Worm (Caenorhabditis elegans) whole organism, L4 larva: ENCODE measurements around the gene nhr-192.

Source experiments
- F44E2.7 ChIP-seq: fragments of 200-800 bp; sonication (Bioruptor generic); IDR thresholded peaks from 2 replicates; pipeline ENCODE4 v2.1.2; 2022; ENCODE audit warnings: missing genetic modification characterization, missing compliant biosample characterization
- F49E8.2 ChIP-seq: sonication (generic microtip); optimal IDR thresholded peaks from 2 replicates; lab custom pipeline; 2016; ENCODE audit warnings: missing compliant biosample characterization, mild to moderate bottlenecking, missing genetic modification characterization, borderline replicate concordance
- R02D3.7 ChIP-seq: fragments of 150-350 bp; sonication (generic microtip); optimal IDR thresholded peaks from 3 replicates; lab custom pipeline; 2014; ENCODE audit warnings: missing biosample characterization, missing genetic modification characterization
- T26A8.4 ChIP-seq: fragments of 200-800 bp; sonication (Bioruptor generic); IDR thresholded peaks from 2 replicates; pipeline ENCODE4 v1.3.6; 2022; ENCODE audit warnings: missing genetic modification characterization, missing compliant biosample characterization
- Y105C5A.15 ChIP-seq: fragments of 200-800 bp; sonication (Bioruptor generic); IDR thresholded peaks from 2 replicates; pipeline ENCODE4 v1.3.6; 2022; ENCODE audit warnings: missing genetic modification characterization, missing compliant biosample characterization
- Y75B8A.6 ChIP-seq: fragments of 200-800 bp; sonication (Bioruptor generic); IDR thresholded peaks from 2 replicates; pipeline ENCODE4 v1.3.6; 2022; ENCODE audit warnings: missing genetic modification reagents, missing genetic modification characterization, missing compliant biosample characterization
- ZK337.2 ChIP-seq: fragments of 200-800 bp; sonication (Bioruptor generic); IDR thresholded peaks from 2 replicates; pipeline ENCODE4 v1.3.6; 2022; ENCODE audit warnings: missing genetic modification reagents, missing genetic modification characterization, missing compliant biosample characterization
- ZK546.5 ChIP-seq, 2 experiments: sonication (generic microtip); optimal IDR thresholded peaks; 2 replicates each; lab custom pipeline; 2017; ENCODE audit warnings: missing biosample characterization in 2 of 2, missing genetic modification characterization in 2 of 2
- arid-1 ChIP-seq: fragments of 200-800 bp; sonication (Bioruptor generic); conservative IDR thresholded peaks from 2 replicates; pipeline ENCODE4 v1.3.6; 2022; ENCODE audit warnings: missing genetic modification reagents, missing genetic modification characterization, missing compliant biosample characterization
- attf-4 ChIP-seq: sonication (generic microtip); optimal IDR thresholded peaks from 3 replicates; lab custom pipeline; 2017; ENCODE audit warnings: missing biosample characterization, missing genetic modification characterization
- ceh-20 ChIP-seq: fragments of 200-800 bp; sonication (Bioruptor generic); IDR thresholded peaks from 2 replicates; pipeline ENCODE4 v1.3.6; 2022; ENCODE audit warnings: missing genetic modification reagents, missing genetic modification characterization, missing compliant biosample characterization
- ceh-28 ChIP-seq: fragments of 150-350 bp; optimal IDR thresholded peaks from 2 replicates; lab custom pipeline; 2014; ENCODE audit warnings: missing biosample characterization, missing genetic modification reagents, missing genetic modification characterization
- ceh-32 ChIP-seq: sonication (generic microtip); optimal IDR thresholded peaks from 2 replicates; lab custom pipeline; 2016; ENCODE audit warnings: mild to moderate bottlenecking, missing genetic modification characterization, missing compliant biosample characterization; ENCODE audit not compliant: poor library complexity
- daf-12 ChIP-seq: fragments of 150-350 bp; optimal IDR thresholded peaks from 2 replicates; lab custom pipeline; 2014; ENCODE audit warnings: missing biosample characterization, missing genetic modification reagents, missing genetic modification characterization
- daf-16 ChIP-seq, 3 experiments: sonication (generic microtip); optimal IDR thresholded peaks; 2 replicates each; lab custom pipeline; 2016 to 2017; ENCODE audit warnings: missing genetic modification characterization in 3 of 3, missing genetic modification reagents in 3 of 3, mild to moderate bottlenecking in 2 of 3, missing compliant biosample characterization in 2 of 3, missing biosample characterization in 1 of 3, moderate library complexity in 1 of 3
- dpl-1 ChIP-seq: fragments of 150-350 bp; optimal IDR thresholded peaks from 2 replicates; lab custom pipeline; 2014; ENCODE audit warnings: missing biosample characterization, missing genetic modification reagents, missing genetic modification characterization
- dve-1 ChIP-seq: sonication (generic microtip); optimal IDR thresholded peaks from 2 replicates; lab custom pipeline; 2017; ENCODE audit warnings: antibody characterized with exemption, mild to moderate bottlenecking, missing genetic modification characterization, missing compliant biosample characterization; ENCODE audit not compliant: insufficient read depth
- fkh-10 ChIP-seq: fragments of 150-350 bp; optimal IDR thresholded peaks from 2 replicates; lab custom pipeline; 2014; ENCODE audit warnings: missing biosample characterization, missing genetic modification reagents, missing genetic modification characterization
- hlh-30 ChIP-seq: sonication (generic microtip); optimal IDR thresholded peaks from 2 replicates; lab custom pipeline; 2017; ENCODE audit warnings: antibody characterized with exemption, mild to moderate bottlenecking, missing genetic modification characterization, missing compliant biosample characterization; ENCODE audit not compliant: insufficient read depth
- lin-1 ChIP-seq: fragments of 200-800 bp; sonication (Bioruptor generic); IDR thresholded peaks from 2 replicates; pipeline ENCODE4 v1.3.6; 2022; ENCODE audit warnings: missing genetic modification reagents, missing genetic modification characterization, missing compliant biosample characterization
- lin-13 ChIP-seq: fragments of 150-350 bp; optimal IDR thresholded peaks from 2 replicates; lab custom pipeline; 2014; ENCODE audit warnings: missing biosample characterization, missing genetic modification reagents, missing genetic modification characterization
- lsy-2 ChIP-seq, 2 experiments: fragments of 150-350 bp in 1 of 2; sonication (generic microtip) in 1 of 2; optimal IDR thresholded peaks; 2 replicates each; lab custom pipeline; 2014 to 2017; ENCODE audit warnings: missing biosample characterization in 2 of 2, missing genetic modification characterization in 2 of 2
- madf-9 ChIP-seq: fragments of 200-800 bp; sonication (Bioruptor generic); conservative IDR thresholded peaks from 2 replicates; pipeline ENCODE4 v1.3.6; 2022; ENCODE audit warnings: missing genetic modification reagents, missing genetic modification characterization, missing compliant biosample characterization
- mdt-29 ChIP-seq: fragments of 200-800 bp; sonication (Bioruptor generic); IDR thresholded peaks from 2 replicates; pipeline ENCODE4 v1.3.6; 2022; ENCODE audit warnings: missing genetic modification reagents, missing genetic modification characterization, missing compliant biosample characterization
- mep-1 ChIP-seq: fragments of 150-350 bp; sonication (generic microtip); optimal IDR thresholded peaks from 3 replicates; lab custom pipeline; 2014; ENCODE audit warnings: missing biosample characterization, missing genetic modification characterization
- nhr-10 ChIP-seq: fragments of 150-350 bp; optimal IDR thresholded peaks from 2 replicates; lab custom pipeline; 2014; ENCODE audit warnings: missing biosample characterization, missing genetic modification characterization
- nhr-102 ChIP-seq: sonication (generic microtip); optimal IDR thresholded peaks from 2 replicates; lab custom pipeline; 2016; ENCODE audit warnings: mild to moderate bottlenecking, missing genetic modification characterization, moderate library complexity, missing compliant biosample characterization
- nhr-11 ChIP-seq: fragments of 150-350 bp; optimal IDR thresholded peaks from 2 replicates; lab custom pipeline; 2014; ENCODE audit warnings: missing biosample characterization, missing genetic modification characterization
- nhr-28 ChIP-seq: fragments of 150-350 bp; optimal IDR thresholded peaks from 2 replicates; lab custom pipeline; 2014; ENCODE audit warnings: missing biosample characterization, missing genetic modification characterization
- nhr-41 ChIP-seq: fragments of 200-800 bp; sonication (Bioruptor generic); IDR thresholded peaks from 2 replicates; pipeline ENCODE4 v1.3.6; 2022; ENCODE audit warnings: missing genetic modification reagents, missing genetic modification characterization, missing compliant biosample characterization
- nhr-42 ChIP-seq: fragments of 200-800 bp; sonication (Bioruptor generic); IDR thresholded peaks from 2 replicates; pipeline ENCODE4 v1.3.6; 2022; ENCODE audit warnings: missing genetic modification characterization, missing compliant biosample characterization
- nhr-6 ChIP-seq: fragments of 150-350 bp; optimal IDR thresholded peaks from 2 replicates; lab custom pipeline; 2014; ENCODE audit warnings: missing biosample characterization, missing genetic modification characterization
- nhr-77 ChIP-seq: fragments of 150-350 bp; optimal IDR thresholded peaks from 2 replicates; lab custom pipeline; 2014; ENCODE audit warnings: missing biosample characterization, missing genetic modification characterization
- rbr-2 ChIP-seq: sonication (generic microtip); optimal IDR thresholded peaks from 2 replicates; lab custom pipeline; 2016; ENCODE audit warnings: missing genotype, missing genetic modification characterization, missing compliant biosample characterization
- saeg-2 ChIP-seq: fragments of 200-800 bp; sonication (Bioruptor generic); IDR thresholded peaks from 2 replicates; pipeline ENCODE4 v1.3.6; 2022; ENCODE audit warnings: missing genetic modification reagents, missing genetic modification characterization, missing compliant biosample characterization
- sdz-12 ChIP-seq: fragments of 200-800 bp; sonication (Bioruptor generic); optimal IDR thresholded peaks from 2 replicates; lab custom pipeline; 2018; ENCODE audit warnings: mild to moderate bottlenecking, missing genetic modification characterization, missing compliant biosample characterization
- skn-1 ChIP-seq: fragments of 150-350 bp; optimal IDR thresholded peaks from 2 replicates; lab custom pipeline; 2014; ENCODE audit warnings: missing biosample characterization, missing genetic modification characterization
- snpc-1.2 ChIP-seq: fragments of 200-800 bp; sonication (Bioruptor generic); IDR thresholded peaks from 2 replicates; pipeline ENCODE4 v1.3.6; 2022; ENCODE audit warnings: missing genetic modification reagents, missing genetic modification characterization, missing compliant biosample characterization
- unc-39 ChIP-seq: sonication (generic microtip); optimal IDR thresholded peaks from 2 replicates; lab custom pipeline; 2017; ENCODE audit warnings: missing biosample characterization, missing genetic modification characterization
- unc-62 ChIP-seq, 3 experiments: fragments of 150-350 bp in 1 of 3; sonication (generic microtip); optimal IDR thresholded peaks in 2 of 3; peaks in 1 of 3; 1 replicate in 1 of 3; 2 replicates in 2 of 3; lab custom pipeline; 2014 to 2017; ENCODE audit warnings: missing biosample characterization in 3 of 3, missing genetic modification characterization in 3 of 3, missing genetic modification reagents in 3 of 3, missing genotype in 1 of 3
- vab-7 ChIP-seq: fragments of 200-800 bp; sonication (Bioruptor generic); IDR thresholded peaks from 2 replicates; pipeline ENCODE4 v1.3.6; 2022; ENCODE audit warnings: missing genetic modification reagents, missing genetic modification characterization, missing compliant biosample characterization
- zag-1 ChIP-seq: fragments of 150-350 bp; optimal IDR thresholded peaks from 2 replicates; lab custom pipeline; 2014; ENCODE audit warnings: missing biosample characterization, missing genetic modification characterization
- zfp-3 ChIP-seq: fragments of 200-800 bp; sonication (Bioruptor generic); conservative IDR thresholded peaks from 2 replicates; pipeline ENCODE4 v1.3.6; 2022; ENCODE audit warnings: missing genetic modification reagents, missing genetic modification characterization, missing compliant biosample characterization
- zip-2 ChIP-seq: fragments of 150-350 bp; optimal IDR thresholded peaks from 2 replicates; lab custom pipeline; 2014; ENCODE audit warnings: missing biosample characterization, missing genetic modification characterization
- ztf-7 ChIP-seq: fragments of 150-350 bp; optimal IDR thresholded peaks from 2 replicates; lab custom pipeline; 2014; ENCODE audit warnings: missing biosample characterization, missing genetic modification characterization

Gene nhr-192

DNA sequence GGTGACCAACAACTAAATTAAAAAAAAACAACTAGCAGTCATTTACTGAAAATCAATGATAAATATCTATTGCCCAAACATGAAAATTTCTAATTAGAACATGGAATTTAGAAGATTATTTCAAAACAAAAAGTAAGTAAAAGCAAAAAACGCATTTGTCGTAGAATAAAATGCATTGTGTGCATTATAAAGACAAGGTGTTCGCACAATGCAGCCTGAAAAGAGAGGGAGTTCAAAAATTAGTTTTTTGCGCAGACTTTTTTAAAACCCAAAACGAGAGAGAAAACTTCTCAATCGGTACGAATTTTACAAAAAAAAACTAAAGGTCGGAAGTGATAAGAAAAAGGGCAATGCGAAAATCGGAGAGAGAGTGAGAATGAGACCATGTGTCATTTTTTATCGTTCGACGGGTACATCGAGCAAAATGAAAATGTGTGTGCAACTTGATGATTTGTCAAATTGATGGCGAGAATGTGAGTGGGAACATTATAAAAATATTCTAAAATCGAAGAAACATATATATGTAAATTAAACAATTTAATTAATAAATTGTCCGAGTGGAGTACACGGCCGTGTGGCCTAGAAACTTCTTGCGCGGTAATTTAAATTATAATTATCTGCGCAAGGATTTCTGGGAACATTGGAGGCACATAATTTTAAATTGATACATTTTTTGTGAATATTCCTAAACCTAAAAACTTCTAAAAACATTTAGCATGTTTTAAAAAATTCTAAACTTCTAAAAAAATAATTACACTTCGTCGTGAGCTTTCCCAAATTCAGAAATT lies 38.9 kb downstream of the nhr-192 start (continued):
- no peak for TF ChIP-seq nhr-42 (GFP tag; lab: Robert Waterston, UW)
- no peak for TF ChIP-seq ceh-20 (GFP tag; lab: Robert Waterston, UW)
- TF ChIP-seq lsy-2 (tag; optimal IDR thresholded peaks at IDR 0.05; lab: Kevin White, UChicago): peak in 1 of 2 experiments; percentile 48
- TF ChIP-seq vab-7 (GFP tag; lab: Robert Waterston, UW): no peak
- no peak for TF ChIP-seq F44E2.7 (GFP tag; lab: Robert Waterston, UW)
- TF ChIP-seq Y75B8A.6: no peak
- no peak for TF ChIP-seq nhr-10 (tag; lab: Kevin White, UChicago)
- no peak for TF ChIP-seq daf-12 (tag; lab: Kevin White, UChicago)
- no peak for TF ChIP-seq R02D3.7 (tag; lab: Kevin White, UChicago)
- no peak for TF ChIP-seq nhr-41 (GFP tag; lab: Robert Waterston, UW)
- TF ChIP-seq attf-4: no peak
- TF ChIP-seq arid-1 (GFP tag; lab: Robert Waterston, UW): no peak
- TF ChIP-seq nhr-102 (tag; lab: Kevin White, UChicago): peak; percentile 31
- TF ChIP-seq nhr-11: no peak
- no peak for TF ChIP-seq snpc-1.2
- TF ChIP-seq ceh-28 (tag; lab: Kevin White, UChicago): no peak
- no peak for TF ChIP-seq saeg-2
- TF ChIP-seq ceh-32 (tag; lab: Kevin White, UChicago): no peak
- TF ChIP-seq dpl-1 (GFP tag; lab: Kevin White, UChicago): peak; percentile 88
- TF ChIP-seq rbr-2 (tag; lab: Kevin White, UChicago): no peak
- TF ChIP-seq hlh-30: peak; percentile 50
- no peak for TF ChIP-seq fkh-10 (GFP tag; lab: Kevin White, UChicago)
- TF ChIP-seq zag-1 (tag; lab: Kevin White, UChicago): no peak
- TF ChIP-seq sdz-12 (GFP tag; lab: Kevin White, UChicago): no peak
- TF ChIP-seq T26A8.4 (GFP tag; lab: Robert Waterston, UW): no peak
- no peak for TF ChIP-seq zfp-3
- TF ChIP-seq zip-2: no peak
- TF ChIP-seq lin-1 (GFP tag; lab: Robert Waterston, UW): 0 out of 2 replicates have a peak, but pooled peaks have one; percentile 45
- TF ChIP-seq dve-1 (tag; lab: Kevin White, UChicago): peak; percentile 43
- TF ChIP-seq nhr-28 (tag; lab: Kevin White, UChicago): peak; percentile 81
- no peak for TF ChIP-seq nhr-77
- no peak for TF ChIP-seq mdt-29
- no peak for TF ChIP-seq ZK546.5 (tag; optimal IDR thresholded peaks at IDR 0.05; lab: Kevin White, UChicago)
- TF ChIP-seq ZK337.2 (GFP tag; lab: Robert Waterston, UW): no peak
- peak; percentile 24 for TF ChIP-seq mep-1
- TF ChIP-seq nhr-6 (tag; lab: Kevin White, UChicago): no peak
- peak; percentile 16 for TF ChIP-seq F49E8.2 (tag; lab: Kevin White, UChicago)
- TF ChIP-seq unc-39: no peak
- no peak for TF ChIP-seq madf-9
- no peak for TF ChIP-seq skn-1
- no peak for TF ChIP-seq ztf-7 (tag; lab: Kevin White, UChicago)

ce11 chrV:10030992-10031383 lies 39.5 kb downstream of the nhr-192 start, which contains the start of gene acl-2:
Gene acl-2, minus strand, starts transcription at chrV:10031092.
- peak in 1 of 2 experiments; percentile 42 for TF ChIP-seq unc-62 (GFP tag; optimal IDR thresholded peaks at IDR 0.05 in 1 of 2; lab: Kevin White, UChicago)
- no peak for TF ChIP-seq unc-62 (tag; optimal IDR thresholded peaks at IDR 0.05; lab: Kevin White, UChicago)
- TF ChIP-seq lin-13 (GFP tag; lab: Kevin White, UChicago): peak; percentile 4
- no peak for TF ChIP-seq daf-16 (GFP tag; optimal IDR thresholded peaks at IDR 0.05; lab: Kevin White, UChicago)
- peak; percentile 46 for TF ChIP-seq daf-16 (tag; optimal IDR thresholded peaks at IDR 0.05; lab: Kevin White, UChicago)
- no peak for TF ChIP-seq Y105C5A.15
